Worm (Caenorhabditis elegans) whole organism, L3 larva: ENCODE data around the gene B0035.21.

Source experiments
- ama-1 ChIP-seq: fragments of 150-350 bp; optimal IDR thresholded peaks from 2 replicates; lab custom pipeline; 2018
- elt-3 ChIP-seq, 3 experiments: fragments of 150-350 bp in 1 of 3; sonication (generic microtip) in 2 of 3; optimal IDR thresholded peaks; 2 replicates in 2 of 3; 4 replicates in 1 of 3; lab custom pipeline; 2014 to 2017; ENCODE audit warnings: missing biosample characterization in 3 of 3, missing genetic modification characterization in 3 of 3
- nhr-23 ChIP-seq: fragments of 150-350 bp; optimal IDR thresholded peaks from 2 replicates; lab custom pipeline; 2014; ENCODE audit warnings: missing biosample characterization, missing genetic modification reagents, missing genetic modification characterization
- nhr-28 ChIP-seq: fragments of 150-350 bp; optimal IDR thresholded peaks from 2 replicates; lab custom pipeline; 2014; ENCODE audit warnings: missing biosample characterization, missing genetic modification characterization
- unc-62 ChIP-seq: fragments of 150-350 bp; sonication (generic microtip); optimal IDR thresholded peaks from 4 replicates; lab custom pipeline; 2014; ENCODE audit warnings: missing biosample characterization, missing genetic modification reagents, missing genetic modification characterization

ce11 chrIV:11326939-11327565 is at the start of gene B0035.21:
- TF ChIP-seq nhr-23 (tag; lab: Kevin White, UChicago) = no peak
- no peak for TF ChIP-seq ama-1 (lab: Kevin White, UChicago)
- no peak for TF ChIP-seq nhr-28 (tag; lab: Kevin White, UChicago)
- no peak for TF ChIP-seq unc-62
- no peak for TF ChIP-seq elt-3 (tag; optimal IDR thresholded peaks at IDR 0.05; lab: Kevin White, UChicago)
